Fruit fly (Drosophila melanogaster): Measurements from ENCODE around the gene CG11350.

Gene CG11350

dm6 chr3L:4475704-4476103, 6.9 kb upstream of the CG11350 start:
- no peak for TF ChIP-seq noc (tag; optimal IDR thresholded peaks at IDR 0.05)

DNA sequence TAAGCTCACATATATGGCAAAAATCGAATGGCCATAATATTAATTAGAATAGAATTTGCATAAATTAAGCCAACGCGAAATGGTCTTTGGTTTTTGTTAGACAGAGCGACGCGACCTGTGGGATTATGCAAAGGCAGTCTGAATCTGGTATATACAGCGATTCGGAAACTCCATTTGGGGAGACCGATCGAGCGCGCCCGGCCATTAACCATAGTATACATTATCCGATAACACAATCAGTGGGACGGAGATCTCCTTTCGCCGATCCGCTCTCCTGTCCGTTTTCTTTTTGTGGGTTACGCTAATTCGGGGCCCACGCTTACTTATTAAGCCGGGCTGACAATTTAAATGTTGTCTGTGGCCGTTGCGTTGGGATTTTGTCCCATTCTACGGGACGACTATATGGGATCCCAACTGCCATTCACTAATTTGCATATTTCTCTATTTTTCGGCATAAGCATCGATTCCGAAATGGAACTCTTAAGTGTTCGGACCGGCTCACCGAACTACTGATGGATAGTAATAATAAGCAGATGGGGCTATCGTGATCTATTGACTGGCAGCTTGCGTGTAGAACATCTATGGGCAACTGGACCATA, 4.9 kb upstream of the CG11350 start:
- TF ChIP-seq noc (tag; optimal IDR thresholded peaks at IDR 0.05): no peak

dm6 chr3L:4479938-4480337, 2.7 kb upstream of the CG11350 start, which contains the start of gene CG7465:
CG7465 (plus strand) TSS chr3L:4480283.
- TF ChIP-seq noc (tag; optimal IDR thresholded peaks at IDR 0.05): no peak

- TF ChIP-seq noc (tag; optimal IDR thresholded peaks at IDR 0.05): no peak
Measured at dm6 chr3L:4480764-4481163, 1.8 kb upstream of the CG11350 start.

DNA sequence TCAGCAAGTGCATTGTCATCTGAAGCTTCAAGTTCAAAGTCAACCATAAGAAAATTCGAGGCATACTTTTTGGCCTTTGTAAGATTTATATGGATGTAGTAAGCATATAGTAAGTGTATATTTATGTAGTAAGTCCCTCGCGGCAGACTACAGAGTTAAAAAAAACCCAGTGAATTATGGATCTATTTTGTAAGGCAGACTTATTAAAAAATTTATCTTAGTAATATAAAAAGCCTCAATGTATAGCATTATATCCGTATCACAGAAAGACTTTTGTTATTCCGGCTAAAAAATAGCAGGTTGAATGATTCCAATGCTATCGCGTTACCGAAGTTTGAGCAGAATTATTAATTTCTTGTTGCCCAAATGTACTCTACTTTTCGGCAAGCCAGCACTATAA, 2.0 kb downstream of the CG11350 start:
- TF ChIP-seq noc (tag; optimal IDR thresholded peaks at IDR 0.05): no peak

- no peak for TF ChIP-seq noc (tag; optimal IDR thresholded peaks at IDR 0.05)
Measured at dm6 chr3L:4489490-4489889, 6.9 kb downstream of the CG11350 start.

DNA sequence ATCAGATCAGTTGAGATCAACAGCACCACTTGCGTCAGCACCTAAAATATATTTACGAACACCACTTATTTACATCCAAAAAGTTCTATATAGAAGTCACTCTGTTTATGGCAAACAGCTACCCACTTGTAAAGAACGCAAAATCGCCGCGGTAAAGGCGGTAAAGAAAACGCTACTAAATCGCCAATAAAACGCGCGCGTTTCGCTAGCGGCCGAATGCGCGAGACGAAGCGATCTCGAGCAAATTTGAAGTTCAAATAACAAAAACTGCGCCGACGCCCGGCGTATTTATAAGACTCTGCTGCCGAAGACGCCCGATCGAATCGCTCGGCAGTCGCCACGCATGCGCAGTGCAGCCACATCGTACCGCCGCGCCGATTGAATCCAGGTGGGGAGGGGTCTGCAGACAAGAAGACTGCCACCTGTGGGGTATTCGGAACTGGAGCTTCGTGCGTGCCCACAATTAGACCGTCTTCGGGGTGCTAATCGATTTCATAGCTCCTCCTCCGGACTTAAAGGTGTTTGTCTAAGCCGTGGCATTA, 8.2 kb downstream of the CG11350 start, which contains the start of gene CG13722:
CG13722 (minus strand) TSS at position 262 of the 542 bp plus-strand sequence.
- no peak for TF ChIP-seq noc (tag; optimal IDR thresholded peaks at IDR 0.05)

DNA sequence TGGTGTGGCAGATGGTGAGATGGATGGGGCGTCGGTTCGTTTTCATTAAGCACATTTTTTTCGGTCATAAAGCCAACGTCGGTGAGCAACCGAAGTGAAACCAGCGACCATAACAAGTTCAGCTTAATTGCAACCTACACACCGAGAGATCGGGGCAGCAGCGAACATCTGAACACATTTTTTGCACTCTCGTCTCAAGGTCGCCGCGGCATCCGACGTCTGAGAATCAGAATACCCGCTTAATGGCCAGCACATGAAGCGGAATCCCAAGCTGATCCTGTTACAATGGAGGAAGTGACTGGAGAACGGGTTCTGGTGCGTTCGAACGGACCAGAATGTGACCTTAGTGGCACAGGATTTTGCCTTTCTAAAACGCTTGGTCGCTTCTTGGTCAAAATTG, 11.0 kb downstream of the CG11350 start:
- no peak for TF ChIP-seq noc (tag; optimal IDR thresholded peaks at IDR 0.05)

- TF ChIP-seq noc (tag; optimal IDR thresholded peaks at IDR 0.05): no peak
Measured at dm6 chr3L:4494603-4495002, 12.0 kb downstream of the CG11350 start.

dm6 chr3L:4497677-4498076, 15.1 kb downstream of the CG11350 start, which contains the start of gene CG13721:
CG13721 (minus strand) TSS chr3L:4497777.
- TF ChIP-seq noc (tag; optimal IDR thresholded peaks at IDR 0.05): no peak

DNA sequence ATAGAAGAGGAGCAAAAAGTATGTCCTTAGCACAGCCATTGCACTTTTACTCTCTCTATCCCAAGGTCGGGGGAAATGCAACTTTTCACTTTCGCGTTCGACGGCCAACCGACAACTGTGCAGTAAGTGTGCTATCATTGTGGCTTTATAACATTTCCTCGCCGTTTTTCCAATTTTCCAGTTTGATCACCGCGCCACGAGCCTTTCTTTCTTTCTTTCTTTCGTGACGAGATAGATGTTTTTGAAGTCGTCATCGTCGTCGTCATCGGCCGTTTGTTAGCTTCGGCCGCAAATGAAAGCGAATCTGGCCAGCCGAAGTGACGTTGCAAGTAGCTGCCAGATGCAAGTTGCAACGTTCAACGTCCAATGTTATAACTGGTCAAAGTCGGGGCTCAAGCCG, 17.8 kb downstream of the CG11350 start, which contains the start of gene CG13720:
CG13720 (minus strand) TSS at position 101 of the 400 bp plus-strand sequence.
- no peak for TF ChIP-seq noc (tag; optimal IDR thresholded peaks at IDR 0.05)

dm6 chr3L:4501406-4501805, 18.8 kb downstream of the CG11350 start:
- no peak for TF ChIP-seq noc (tag; optimal IDR thresholded peaks at IDR 0.05)

DNA sequence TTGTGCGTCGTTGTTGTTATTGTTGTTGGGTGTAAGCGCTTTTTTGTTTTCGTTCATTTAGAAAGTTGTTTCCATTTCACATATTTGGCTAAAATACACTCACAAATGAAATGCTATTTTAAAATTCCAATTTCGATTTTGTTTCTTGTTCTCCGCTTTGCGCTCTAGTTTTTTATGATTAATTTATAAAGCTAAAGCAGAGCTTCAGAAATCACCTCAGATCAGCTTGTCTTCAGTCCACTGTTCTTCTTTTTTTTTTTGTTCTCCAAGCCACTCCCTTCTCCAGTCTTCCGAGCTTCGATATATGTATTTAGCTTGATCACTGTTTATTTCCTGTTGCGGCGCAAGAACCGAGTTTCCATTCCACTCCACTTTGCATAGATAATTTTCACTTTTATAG, 25.2 kb downstream of the CG11350 start:
- TF ChIP-seq noc (tag; optimal IDR thresholded peaks at IDR 0.05): no peak

DNA sequence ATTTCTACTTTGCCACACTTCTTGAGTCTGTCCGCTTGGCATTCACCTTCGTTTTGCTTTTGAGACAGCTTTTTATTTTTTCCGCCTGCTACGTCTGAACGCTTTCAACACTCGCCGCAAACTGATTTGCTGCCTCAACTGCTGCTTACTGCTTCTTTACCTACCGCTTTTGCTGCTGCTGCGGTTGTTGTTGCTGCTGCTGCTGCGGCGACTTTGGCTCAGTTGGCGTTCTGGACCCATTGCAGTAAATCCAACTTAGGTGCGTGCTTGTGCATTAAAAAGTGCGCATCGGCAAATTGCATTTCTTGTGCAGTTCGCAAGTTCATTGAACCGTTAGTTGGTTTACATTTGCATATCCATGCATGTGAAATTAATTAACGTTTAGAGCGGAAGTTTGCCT, 25.7 kb downstream of the CG11350 start, which contains the start of gene NT1:
NT1 (minus strand) TSS at position 127 of the 400 bp plus-strand sequence.
- TF ChIP-seq noc (tag; optimal IDR thresholded peaks at IDR 0.05): no peak

DNA sequence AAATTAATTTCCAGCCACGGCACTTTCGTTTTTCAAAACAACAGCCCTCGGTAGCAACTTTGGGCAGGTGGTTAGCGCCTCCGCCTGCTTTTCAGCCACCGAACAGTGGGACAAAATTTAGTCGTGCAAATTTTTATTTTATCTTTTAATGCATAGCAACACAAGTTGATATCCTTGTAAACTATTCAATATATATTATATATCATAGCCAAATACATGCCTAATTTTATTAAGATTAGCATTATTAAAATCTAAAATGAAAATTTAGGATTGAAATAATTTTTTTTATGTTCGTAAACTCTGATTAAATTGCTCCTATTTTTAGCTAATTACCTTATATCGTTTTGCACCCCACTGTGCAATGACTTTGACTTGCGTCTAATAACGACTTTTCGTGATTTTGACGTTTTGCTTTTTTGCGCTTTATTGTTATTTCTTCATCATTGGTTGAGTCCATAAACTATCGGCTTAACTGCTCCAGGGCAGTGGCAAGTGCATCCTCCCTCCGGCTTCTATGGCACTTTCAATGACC, 26.4 kb downstream of the CG11350 start:
- TF ChIP-seq noc (tag; optimal IDR thresholded peaks at IDR 0.05): no peak

- TF ChIP-seq noc (tag; optimal IDR thresholded peaks at IDR 0.05): no peak
Measured at dm6 chr3L:4510317-4510716, 27.7 kb downstream of the CG11350 start.

- no peak for TF ChIP-seq noc (tag; optimal IDR thresholded peaks at IDR 0.05)
Measured at dm6 chr3L:4516378-4516777, 33.8 kb downstream of the CG11350 start.

Measured in whole organism, larva.